Worm (Caenorhabditis elegans): Measurements from ENCODE around the gene flp-32.

DNA sequence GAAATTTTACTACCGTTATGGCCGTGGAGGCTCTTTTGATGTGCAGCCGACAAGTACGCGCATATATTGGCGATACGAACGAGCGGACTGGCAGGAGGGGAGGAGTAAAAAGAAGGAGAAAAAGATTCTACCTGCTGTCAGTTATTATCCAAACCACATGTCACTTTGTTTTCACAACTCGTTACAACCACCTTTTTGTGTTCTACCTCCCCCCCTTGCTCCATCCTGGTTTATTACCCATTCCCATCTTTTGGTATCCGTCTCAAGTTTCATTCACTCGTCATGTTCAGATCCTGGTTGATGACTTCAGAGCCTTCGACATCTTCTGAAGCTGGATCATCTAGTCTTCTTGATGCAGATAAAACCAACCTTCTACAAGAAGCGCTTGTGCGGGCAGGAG lies 26.0 kb upstream of the flp-32 start, which contains the start of gene psa-3:
- no peak for TF ChIP-seq unc-62 (GFP tag; optimal IDR thresholded peaks at IDR 0.05)
- no peak for TF ChIP-seq nhr-12 (tag; optimal IDR thresholded peaks at IDR 0.05)
- no peak for TF ChIP-seq ztf-11 (tag; optimal IDR thresholded peaks at IDR 0.05)
- TF ChIP-seq sptf-1 (tag; optimal IDR thresholded peaks at IDR 0.05): no peak
- TF ChIP-seq nhr-237 (tag; optimal IDR thresholded peaks at IDR 0.05): no peak
- TF ChIP-seq snpc-4 (tag; optimal IDR thresholded peaks at IDR 0.05): no peak
- no peak for TF ChIP-seq unc-39 (tag; optimal IDR thresholded peaks at IDR 0.05)
